Fruit fly (Drosophila melanogaster): ENCODE measurements around the gene CG14636.

DNA sequence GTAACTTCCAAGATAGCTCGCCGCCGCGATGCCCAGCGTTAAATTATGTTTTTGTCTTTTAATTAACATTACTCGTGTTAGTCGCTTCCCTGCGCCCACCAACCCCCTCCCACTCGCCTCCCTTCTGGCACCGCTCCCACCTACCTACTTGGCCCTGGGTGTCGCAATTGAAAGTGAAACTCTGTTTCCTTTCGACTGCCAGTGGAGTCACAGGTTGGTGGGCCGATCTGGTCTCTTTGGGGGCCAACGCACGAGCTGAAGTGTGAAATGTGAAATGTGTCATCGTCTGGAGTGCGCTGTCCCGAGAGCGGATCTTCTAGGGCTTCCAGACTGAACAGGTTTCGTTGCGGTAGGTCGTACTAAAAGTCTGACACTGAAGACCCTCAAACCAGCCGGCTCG is 513 bp downstream of the CG14636 start:
- no peak for TF ChIP-seq CG32121 (GFP tag; IDR thresholded peaks at IDR 0.05)
- no peak for TF ChIP-seq Snoo (tag; optimal IDR thresholded peaks at IDR 0.05)
- no peak for TF ChIP-seq CG8301 (tag; optimal IDR thresholded peaks at IDR 0.05)
- TF ChIP-seq rn (GFP tag; IDR thresholded peaks at IDR 0.05): no peak
- no peak for TF ChIP-seq CG9948 (tag; optimal IDR thresholded peaks at IDR 0.05)
- TF ChIP-seq EcR (GFP tag; optimal IDR thresholded peaks at IDR 0.05): peak; percentile 54
- peak; percentile 48 for TF ChIP-seq gl (tag; optimal IDR thresholded peaks at IDR 0.05)
- TF ChIP-seq Pif1B (GFP tag; optimal IDR thresholded peaks at IDR 0.05): no peak
- no peak for TF ChIP-seq D1 (tag; optimal IDR thresholded peaks at IDR 0.05)
- TF ChIP-seq CG10348 (GFP tag; IDR thresholded peaks at IDR 0.05): no peak
- no peak for TF ChIP-seq CG15710 (tag; optimal IDR thresholded peaks at IDR 0.05)

Measured in whole organism, pupa.